Worm (Caenorhabditis elegans) whole organism, L3 larva: ENCODE measurements around the gene clec-40.

ENCODE experiments used
- R02D3.7 ChIP-seq: fragments of 150-350 bp; optimal IDR thresholded peaks from 2 replicates; lab custom pipeline; 2014; ENCODE audit warnings: missing biosample characterization, missing genetic modification characterization
- ZK546.5 ChIP-seq: sonication (generic microtip); optimal IDR thresholded peaks from 2 replicates; lab custom pipeline; 2017; ENCODE audit warnings: missing biosample characterization, missing genetic modification characterization
- aly-2 ChIP-seq: fragments of 150-350 bp; optimal IDR thresholded peaks from 2 replicates; lab custom pipeline; 2014; ENCODE audit warnings: missing biosample characterization, missing genetic modification characterization
- ceh-9 ChIP-seq: sonication (generic microtip); optimal IDR thresholded peaks from 2 replicates; lab custom pipeline; 2018; ENCODE audit warnings: missing biosample characterization, missing genetic modification characterization
- egl-27 ChIP-seq: sonication (generic microtip); optimal IDR thresholded peaks from 4 replicates; lab custom pipeline; 2017; ENCODE audit warnings: missing biosample characterization, missing genetic modification reagents, missing genetic modification characterization
- egl-5 ChIP-seq: fragments of 150-350 bp; optimal IDR thresholded peaks from 2 replicates; lab custom pipeline; 2017; ENCODE audit warnings: missing biosample characterization, missing genetic modification reagents, missing genetic modification characterization, inconsistent platforms
- elt-1 ChIP-seq: fragments of 150-350 bp; optimal IDR thresholded peaks from 2 replicates; lab custom pipeline; 2014; ENCODE audit warnings: missing biosample characterization, missing genetic modification characterization
- elt-2 ChIP-seq: sonication (generic microtip); optimal IDR thresholded peaks from 2 replicates; lab custom pipeline; 2016; ENCODE audit warnings: missing genetic modification reagents, mild to moderate bottlenecking, missing genetic modification characterization, missing compliant biosample characterization
- elt-3 ChIP-seq, 3 experiments: fragments of 150-350 bp in 1 of 3; sonication (generic microtip) in 2 of 3; optimal IDR thresholded peaks; 2 replicates in 2 of 3; 4 replicates in 1 of 3; lab custom pipeline; 2014 to 2017; ENCODE audit warnings: missing biosample characterization in 3 of 3, missing genetic modification characterization in 3 of 3
- fkh-10 ChIP-seq: sonication (generic microtip); optimal IDR thresholded peaks from 2 replicates; lab custom pipeline; 2017; ENCODE audit warnings: missing biosample characterization, missing genetic modification reagents, missing genetic modification characterization
- fkh-2 ChIP-seq: fragments of 150-350 bp; optimal IDR thresholded peaks from 2 replicates; lab custom pipeline; 2014; ENCODE audit warnings: missing biosample characterization, missing genetic modification reagents, missing genetic modification characterization
- fos-1 ChIP-seq: fragments of 150-350 bp; optimal IDR thresholded peaks from 2 replicates; lab custom pipeline; 2014; ENCODE audit warnings: missing biosample characterization, missing genetic modification characterization
- hmg-11 ChIP-seq: sonication (generic microtip); optimal IDR thresholded peaks from 2 replicates; lab custom pipeline; 2016; ENCODE audit warnings: missing genetic modification characterization, missing compliant biosample characterization
- lin-15B ChIP-seq: fragments of 150-350 bp; optimal IDR thresholded peaks from 2 replicates; lab custom pipeline; 2014; ENCODE audit warnings: missing biosample characterization, missing genetic modification characterization
- lin-39 ChIP-seq: fragments of 150-350 bp; optimal IDR thresholded peaks from 2 replicates; lab custom pipeline; 2018; ENCODE audit warnings: missing biosample characterization, missing genetic modification reagents, missing genetic modification characterization
- lsy-12 ChIP-seq: sonication (generic microtip); optimal IDR thresholded peaks from 2 replicates; lab custom pipeline; 2016; ENCODE audit warnings: mild to moderate bottlenecking, missing genetic modification characterization, missing compliant biosample characterization
- mdl-1 ChIP-seq: fragments of 150-350 bp; optimal IDR thresholded peaks from 2 replicates; lab custom pipeline; 2014; ENCODE audit warnings: missing biosample characterization, missing genetic modification characterization
- mml-1 ChIP-seq: fragments of 150-350 bp; sonication (generic microtip); optimal IDR thresholded peaks from 3 replicates; lab custom pipeline; 2014; ENCODE audit warnings: missing biosample characterization, missing genetic modification characterization
- nfya-1 ChIP-seq: sonication (generic microtip); optimal IDR thresholded peaks from 2 replicates; lab custom pipeline; 2017; ENCODE audit warnings: missing genetic modification characterization, mild to moderate bottlenecking, missing compliant biosample characterization, antibody characterized with exemption, moderate library complexity; ENCODE audit not compliant: insufficient read depth
- nhr-11 ChIP-seq: fragments of 150-350 bp; optimal IDR thresholded peaks from 2 replicates; lab custom pipeline; 2014; ENCODE audit warnings: missing biosample characterization, missing genetic modification characterization
- nhr-23 ChIP-seq: fragments of 150-350 bp; optimal IDR thresholded peaks from 2 replicates; lab custom pipeline; 2014; ENCODE audit warnings: missing biosample characterization, missing genetic modification reagents, missing genetic modification characterization
- nhr-237 ChIP-seq: fragments of 150-350 bp; optimal IDR thresholded peaks from 2 replicates; lab custom pipeline; 2014; ENCODE audit warnings: missing biosample characterization, missing genetic modification characterization
- nhr-25 ChIP-seq: sonication (generic microtip); optimal IDR thresholded peaks from 2 replicates; lab custom pipeline; 2017; ENCODE audit warnings: missing biosample characterization, missing genetic modification characterization
- nhr-43 ChIP-seq: sonication (generic microtip); optimal IDR thresholded peaks from 2 replicates; lab custom pipeline; 2016; ENCODE audit warnings: mild to moderate bottlenecking, missing genetic modification characterization, missing compliant biosample characterization; ENCODE audit not compliant: poor library complexity, severe bottlenecking
- nhr-67 ChIP-seq: fragments of 150-350 bp; optimal IDR thresholded peaks from 2 replicates; lab custom pipeline; 2014; ENCODE audit warnings: missing biosample characterization, missing genetic modification characterization
- nhr-76 ChIP-seq: fragments of 150-350 bp; sonication (generic microtip); optimal IDR thresholded peaks from 5 replicates; lab custom pipeline; 2014; ENCODE audit warnings: missing biosample characterization, missing genetic modification characterization
- nhr-77 ChIP-seq: fragments of 150-350 bp; optimal IDR thresholded peaks from 2 replicates; lab custom pipeline; 2014; ENCODE audit warnings: missing biosample characterization, missing genetic modification characterization
- pha-4 ChIP-seq: fragments of 150-350 bp; optimal IDR thresholded peaks from 2 replicates; lab custom pipeline; 2014; ENCODE audit warnings: missing biosample characterization, missing genetic modification reagents, missing genetic modification characterization
- pqm-1 ChIP-seq: fragments of 150-350 bp; optimal IDR thresholded peaks from 2 replicates; lab custom pipeline; 2017; ENCODE audit warnings: missing biosample characterization, missing genetic modification characterization, inconsistent platforms
- snpc-4 ChIP-seq: fragments of 150-350 bp; optimal IDR thresholded peaks from 2 replicates; lab custom pipeline; 2014; ENCODE audit warnings: missing biosample characterization, missing genetic modification characterization
- unc-62 ChIP-seq: fragments of 150-350 bp; sonication (generic microtip); optimal IDR thresholded peaks from 4 replicates; lab custom pipeline; 2014; ENCODE audit warnings: missing biosample characterization, missing genetic modification reagents, missing genetic modification characterization
- ztf-11 ChIP-seq: fragments of 150-350 bp; optimal IDR thresholded peaks from 2 replicates; lab custom pipeline; 2014; ENCODE audit warnings: missing biosample characterization, missing genetic modification characterization
- ztf-4 ChIP-seq: fragments of 150-350 bp; optimal IDR thresholded peaks from 2 replicates; lab custom pipeline; 2014; ENCODE audit warnings: missing biosample characterization, missing genetic modification characterization

Gene clec-40

ce11 chrV:16836100-16836499 lies 4.8 kb downstream of the clec-40 start:
- TF ChIP-seq egl-27 (tag; lab: Kevin White, UChicago): no peak
- no peak for TF ChIP-seq fos-1 (tag; lab: Kevin White, UChicago)
- no peak for TF ChIP-seq fkh-10 (GFP tag; lab: Kevin White, UChicago)
- TF ChIP-seq ceh-9 (tag; lab: Kevin White, UChicago): no peak

- no peak for TF ChIP-seq nhr-76
- no peak for TF ChIP-seq fkh-2 (tag; lab: Kevin White, UChicago)
- no peak for TF ChIP-seq nhr-237 (tag; lab: Kevin White, UChicago)
- TF ChIP-seq elt-1 (tag; lab: Kevin White, UChicago): no peak
- TF ChIP-seq elt-3 (tag; optimal IDR thresholded peaks at IDR 0.05; lab: Kevin White, UChicago): no peak
- TF ChIP-seq pqm-1 (tag; lab: Kevin White, UChicago): no peak
- no peak for TF ChIP-seq unc-62 (GFP tag; lab: Kevin White, UChicago)
- no peak for TF ChIP-seq nfya-1 (tag; lab: Kevin White, UChicago)
- no peak for TF ChIP-seq R02D3.7
- no peak for TF ChIP-seq elt-2
- no peak for TF ChIP-seq nhr-23
- TF ChIP-seq aly-2 (tag; lab: Kevin White, UChicago): no peak
- TF ChIP-seq, all 47 proteins: peak for 0
Measured at ce11 chrV:16834989-16835388, 5.9 kb downstream of the clec-40 start, which contains the start of gene tni-3. tni-3 (minus strand) TSS chrV:16835128.

- TF ChIP-seq nhr-43 (tag; lab: Kevin White, UChicago) (no peak), egl-27 (tag; lab: Kevin White, UChicago) (no peak), nhr-25 (tag; lab: Kevin White, UChicago) (no peak), lin-39 (tag; lab: Kevin White, UChicago) (no peak), pha-4 (tag; lab: Kevin White, UChicago) (no peak), ztf-4 (tag; lab: Kevin White, UChicago) (no peak), lsy-12 (tag; lab: Kevin White, UChicago) (no peak), nhr-11 (no peak), fkh-10 (GFP tag; lab: Kevin White, UChicago) (no peak), nhr-77 (no peak), lin-15B (tag; lab: Kevin White, UChicago) (no peak), elt-2 (no peak)
Measured at ce11 chrV:16833672-16834071, 7.2 kb downstream of the clec-40 start.

ce11 chrV:16832865-16833264 lies 8.0 kb downstream of the clec-40 start, which contains the start of gene phy-3:
phy-3 (plus strand) TSS chrV:16833165.
- TF ChIP-seq lsy-12 (tag; lab: Kevin White, UChicago) (no peak), mml-1 (tag; lab: Kevin White, UChicago) (no peak), elt-1 (tag; lab: Kevin White, UChicago) (no peak), pha-4 (tag; lab: Kevin White, UChicago) (no peak), hmg-11 (tag; lab: Kevin White, UChicago) (no peak), egl-5 (tag; lab: Kevin White, UChicago) (no peak), R02D3.7 (no peak), ZK546.5 (tag; lab: Kevin White, UChicago) (no peak), lin-39 (tag; lab: Kevin White, UChicago) (no peak), nhr-67 (tag; lab: Kevin White, UChicago) (no peak), fkh-10 (GFP tag; lab: Kevin White, UChicago) (no peak)

ce11 chrV:16831921-16832320 lies 8.9 kb downstream of the clec-40 start, which contains the start of gene srh-215:
srh-215 (minus strand) TSS chrV:16832021.
- TF ChIP-seq ztf-11: no peak
- TF ChIP-seq ztf-4 (tag; lab: Kevin White, UChicago): no peak
- TF ChIP-seq fkh-2 (tag; lab: Kevin White, UChicago): no peak
- no peak for TF ChIP-seq snpc-4 (tag; lab: Kevin White, UChicago)
- no peak for TF ChIP-seq mdl-1 (tag; lab: Kevin White, UChicago)
- no peak for TF ChIP-seq nhr-23
- no peak for TF ChIP-seq nhr-25 (tag; lab: Kevin White, UChicago)
- TF ChIP-seq mml-1 (tag; lab: Kevin White, UChicago): no peak
- TF ChIP-seq nhr-11: no peak
- TF ChIP-seq, all 47 proteins: peak for 0
